Worm (Caenorhabditis elegans) whole organism, L2 larva: ENCODE data around the gene trpp-3.

Experiments
- alr-1 ChIP-seq: fragments of 150-350 bp; optimal IDR thresholded peaks from 2 replicates; lab custom pipeline; 2014; ENCODE audit warnings: missing biosample characterization, missing genetic modification characterization
- aly-2 ChIP-seq: fragments of 150-350 bp; optimal IDR thresholded peaks from 2 replicates; lab custom pipeline; 2014; ENCODE audit warnings: missing biosample characterization, missing genetic modification characterization
- ama-1 ChIP-seq: fragments of 150-350 bp; optimal IDR thresholded peaks from 2 replicates; lab custom pipeline; 2018; ENCODE audit warnings: inconsistent platforms
- ceh-82 ChIP-seq: fragments of 150-350 bp; optimal IDR thresholded peaks from 2 replicates; lab custom pipeline; 2014; ENCODE audit warnings: missing biosample characterization, missing genetic modification characterization
- dmd-4 ChIP-seq: sonication (generic microtip); optimal IDR thresholded peaks from 2 replicates; lab custom pipeline; 2017; ENCODE audit warnings: missing biosample characterization, missing genetic modification characterization
- elt-1 ChIP-seq: fragments of 150-350 bp; optimal IDR thresholded peaks from 2 replicates; lab custom pipeline; 2014; ENCODE audit warnings: missing biosample characterization, missing genetic modification characterization
- lin-13 ChIP-seq: fragments of 150-350 bp; optimal IDR thresholded peaks from 2 replicates; lab custom pipeline; 2014; ENCODE audit warnings: missing biosample characterization, missing genetic modification reagents, missing genetic modification characterization
- nhr-12 ChIP-seq: fragments of 150-350 bp; optimal IDR thresholded peaks from 2 replicates; lab custom pipeline; 2014; ENCODE audit warnings: missing biosample characterization, missing genetic modification characterization
- nhr-6 ChIP-seq: fragments of 150-350 bp; optimal IDR thresholded peaks from 2 replicates; lab custom pipeline; 2014; ENCODE audit warnings: missing biosample characterization, missing genetic modification characterization
- sma-9 ChIP-seq, 2 experiments: fragments of 150-350 bp in 1 of 2; sonication (generic microtip) in 1 of 2; optimal IDR thresholded peaks; 2 replicates each; lab custom pipeline; 2014 to 2016; ENCODE audit warnings: missing genetic modification characterization in 2 of 2, mild to moderate bottlenecking in 1 of 2, missing biosample characterization in 1 of 2, missing compliant biosample characterization in 1 of 2, missing genetic modification reagents in 1 of 2, moderate library complexity in 1 of 2
- snpc-4 ChIP-seq: fragments of 150-350 bp; optimal IDR thresholded peaks from 2 replicates; lab custom pipeline; 2014; ENCODE audit warnings: missing biosample characterization, missing genetic modification characterization
- unc-62 ChIP-seq: fragments of 150-350 bp; optimal IDR thresholded peaks from 2 replicates; lab custom pipeline; 2014; ENCODE audit warnings: missing biosample characterization, missing genetic modification reagents, missing genetic modification characterization
- zag-1 ChIP-seq: fragments of 150-350 bp; optimal IDR thresholded peaks from 2 replicates; lab custom pipeline; 2014; ENCODE audit warnings: missing biosample characterization, missing genetic modification characterization

DNA sequence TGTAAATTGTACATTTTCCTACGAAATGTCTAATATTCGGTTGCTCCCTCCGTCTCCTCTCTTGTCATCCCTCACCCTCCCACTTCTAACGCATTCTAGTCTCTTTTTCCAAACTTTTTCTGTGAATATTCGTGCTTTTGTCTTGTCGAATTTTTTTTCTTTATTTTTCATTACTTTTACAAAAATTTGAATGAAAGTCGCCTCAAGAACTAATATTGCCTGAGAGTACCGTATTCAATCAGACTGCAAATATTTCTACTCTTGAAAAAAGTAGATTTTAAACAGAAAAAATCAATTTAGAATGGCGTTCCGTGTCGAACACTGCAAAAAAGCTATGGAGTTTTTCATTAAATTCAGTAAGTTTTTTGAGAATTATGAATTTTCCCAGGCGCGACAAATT lies 30.9 kb downstream of the trpp-3 start, which contains the start of gene ZK1098.11:
- no peak for TF ChIP-seq aly-2 (tag; lab: Kevin White, UChicago)
- TF ChIP-seq unc-62: no peak
- TF ChIP-seq elt-1 (tag; lab: Kevin White, UChicago): no peak
- no peak for TF ChIP-seq nhr-12
- TF ChIP-seq lin-13 (GFP tag; lab: Kevin White, UChicago): no peak
- TF ChIP-seq zag-1 (tag; lab: Kevin White, UChicago): no peak
- no peak for TF ChIP-seq dmd-4 (tag; lab: Kevin White, UChicago)
- no peak for TF ChIP-seq nhr-6 (tag; lab: Kevin White, UChicago)
- no peak for TF ChIP-seq sma-9 (GFP tag; optimal IDR thresholded peaks at IDR 0.05; lab: Kevin White, UChicago)
- TF ChIP-seq sma-9 (tag; optimal IDR thresholded peaks at IDR 0.05; lab: Kevin White, UChicago): no peak
- TF ChIP-seq ama-1: no peak
- no peak for TF ChIP-seq ceh-82 (tag; lab: Kevin White, UChicago)
- no peak for TF ChIP-seq snpc-4 (tag; lab: Kevin White, UChicago)
- no peak for TF ChIP-seq alr-1 (tag; lab: Kevin White, UChicago)
